Fruit fly (Drosophila melanogaster) S2 (cell line): ENCODE results near the gene I-t.
A peak's percentile ranks its signal among the peaks of the same experiment; 100 is the strongest.

Experiments used
- CG8478 ChIP-seq: fragments of >200 bp; optimal IDR thresholded peaks from 2 replicates; lab custom pipeline; 2018
- CTCF ChIP-seq, 2 experiments: fragments of >200 bp; optimal IDR thresholded peaks; 2 replicates each; lab custom pipeline; 2018

Gene I-t

DNA sequence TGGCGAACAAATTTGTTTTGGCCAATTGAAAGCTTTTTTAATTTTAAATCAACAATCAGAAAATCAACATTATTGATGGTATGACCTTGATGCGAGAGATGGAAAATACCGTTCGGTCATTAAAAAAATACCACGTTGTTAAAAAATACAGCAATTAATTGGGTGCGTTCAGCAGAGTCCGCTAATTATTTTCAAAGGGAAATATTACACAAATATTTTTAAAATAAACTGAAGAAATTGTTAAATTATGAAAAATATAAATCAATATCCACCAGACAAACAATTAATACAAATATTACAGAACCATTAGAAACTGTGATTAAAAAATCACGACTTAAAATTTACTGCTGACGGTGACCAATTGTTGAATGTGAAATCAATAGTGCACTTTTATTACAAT lies 25.8 kb upstream of the I-t start, which contains the start of gene CG18476:
Gene CG18476, minus strand, starts transcription at position 101 of the 400 bp plus-strand sequence.
- TF ChIP-seq CG8478 (no peak), CTCF (optimal IDR thresholded peaks at IDR 0.05; lab: Kevin White, UChicago) (no peak)

DNA sequence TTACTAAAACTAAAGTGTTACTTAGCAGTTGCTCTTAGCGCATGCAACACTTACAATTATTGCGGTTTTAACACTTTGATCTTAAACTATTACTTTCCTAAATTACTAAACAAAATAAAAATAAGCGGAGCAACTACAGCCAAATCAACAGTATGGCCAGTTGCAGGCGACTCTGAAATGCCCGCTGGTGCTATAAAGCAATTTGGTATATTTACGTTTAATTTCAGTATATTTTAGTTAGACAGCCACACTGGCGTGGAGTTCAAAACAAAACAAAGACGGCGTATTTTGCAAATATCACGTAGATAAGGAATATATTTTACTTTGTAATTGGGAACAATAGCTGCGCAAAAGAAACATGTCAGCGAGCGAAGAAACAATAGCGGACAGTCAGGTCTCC lies 24.3 kb upstream of the I-t start, which contains the start of the genes Taf12 and Ho:
Gene Taf12, minus strand, starts transcription at position 178 of the 400 bp plus-strand sequence.
Gene Ho, plus strand, starts transcription at position 231 of the 400 bp plus-strand sequence.
- TF ChIP-seq CG8478: no peak
- peak in 1 of 2 experiments; percentile 12 for TF ChIP-seq CTCF (optimal IDR thresholded peaks at IDR 0.05; lab: Kevin White, UChicago)

dm6 chr3R:11683675-11684074 lies 20.2 kb upstream of the I-t start:
- TF ChIP-seq CG8478 (no peak), CTCF (optimal IDR thresholded peaks at IDR 0.05; lab: Kevin White, UChicago) (no peak)

DNA sequence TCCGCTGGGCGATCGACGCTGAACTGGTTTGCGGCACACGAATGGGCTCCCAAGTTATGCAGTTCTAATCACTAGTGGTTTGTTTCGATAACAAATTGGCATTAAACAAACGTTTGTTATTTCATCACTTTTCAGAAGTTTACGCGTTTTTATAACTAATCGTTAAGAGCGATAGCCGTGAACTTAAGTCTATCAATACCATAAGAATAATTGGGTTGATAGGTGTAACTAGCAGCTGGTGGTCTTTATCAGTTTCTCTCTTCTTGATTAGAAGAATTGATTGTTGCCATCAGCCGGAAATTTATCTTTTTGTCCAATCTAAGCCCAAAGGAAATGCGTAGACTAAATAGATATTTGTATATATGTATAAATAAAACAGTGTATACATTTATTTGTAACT lies 19.5 kb upstream of the I-t start, which contains the start of gene CG6830:
Gene CG6830, minus strand, starts transcription at position 27 of the 400 bp plus-strand sequence.
- TF ChIP-seq CG8478: no peak
- no peak for TF ChIP-seq CTCF (optimal IDR thresholded peaks at IDR 0.05; lab: Kevin White, UChicago)

dm6 chr3R:11688055-11688454 lies 15.8 kb upstream of the I-t start, which contains the start of gene CG6834:
CG6834 (minus strand) TSS chr3R:11688133.
- TF ChIP-seq CG8478 (no peak), CTCF (optimal IDR thresholded peaks at IDR 0.05; lab: Kevin White, UChicago) (no peak)

- no peak for TF ChIP-seq CTCF (optimal IDR thresholded peaks at IDR 0.05; lab: Kevin White, UChicago)
Measured at dm6 chr3R:11689900-11690299, 13.9 kb upstream of the I-t start, which contains the start of gene CG6908. CG6908 (minus strand) TSS chr3R:11690051.

DNA sequence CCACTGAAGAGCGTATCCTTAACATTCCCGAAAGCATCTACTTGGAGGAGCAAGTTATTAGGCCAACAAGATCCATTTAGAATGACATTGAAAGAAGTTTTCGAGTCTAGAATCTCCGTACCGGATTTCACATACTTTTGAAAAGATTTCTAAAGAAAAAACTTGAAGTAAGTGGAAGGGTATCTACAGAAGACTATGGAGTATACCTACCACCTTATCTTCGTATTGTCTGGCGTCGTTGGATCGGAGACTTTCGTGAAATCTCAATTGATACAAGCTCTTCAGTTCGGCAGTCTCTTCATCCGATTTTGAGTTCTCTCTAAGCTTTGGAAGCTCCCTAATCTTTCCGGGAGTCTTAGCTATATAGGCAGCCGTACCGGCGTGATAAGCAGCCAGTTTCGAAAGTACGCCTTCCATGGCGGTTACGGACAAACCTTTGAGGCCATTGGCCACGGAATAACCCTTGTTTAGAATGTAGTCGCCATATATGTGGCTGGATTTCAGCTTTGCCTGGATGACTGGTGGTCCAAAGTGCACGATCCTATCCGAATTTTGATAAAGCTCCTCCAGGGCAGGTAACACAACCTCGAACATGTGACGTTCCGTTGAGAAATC lies 12.9 kb upstream of the I-t start:
- TF ChIP-seq CG8478 (no peak), CTCF (optimal IDR thresholded peaks at IDR 0.05; lab: Kevin White, UChicago) (no peak)

DNA sequence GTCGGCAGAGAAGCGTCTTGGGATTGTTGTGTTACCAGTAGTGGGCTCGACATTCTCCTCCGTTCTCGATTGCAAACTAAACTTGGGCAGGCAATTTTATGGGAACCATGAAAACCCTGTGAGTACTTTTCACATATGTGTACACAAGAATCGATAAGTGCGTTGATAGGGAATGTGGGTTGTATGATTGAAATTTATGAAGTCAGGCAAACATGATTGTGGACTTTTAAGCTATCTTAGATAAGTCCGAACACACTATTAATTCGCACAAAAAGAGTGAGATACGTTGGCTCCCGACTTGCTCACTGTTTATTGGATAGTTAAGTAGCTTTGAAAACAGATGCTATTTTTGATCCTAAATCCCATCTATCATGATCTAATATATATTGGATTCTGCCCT lies 12.1 kb upstream of the I-t start, which contains the start of gene CG18765:
Gene CG18765, minus strand, starts transcription at position 53 of the 400 bp plus-strand sequence.
- TF ChIP-seq CG8478: no peak
- TF ChIP-seq CTCF (optimal IDR thresholded peaks at IDR 0.05; lab: Kevin White, UChicago): no peak

dm6 chr3R:11692504-11692903 lies 11.3 kb upstream of the I-t start:
- no peak for TF ChIP-seq CG8478
- no peak for TF ChIP-seq CTCF (optimal IDR thresholded peaks at IDR 0.05; lab: Kevin White, UChicago)

DNA sequence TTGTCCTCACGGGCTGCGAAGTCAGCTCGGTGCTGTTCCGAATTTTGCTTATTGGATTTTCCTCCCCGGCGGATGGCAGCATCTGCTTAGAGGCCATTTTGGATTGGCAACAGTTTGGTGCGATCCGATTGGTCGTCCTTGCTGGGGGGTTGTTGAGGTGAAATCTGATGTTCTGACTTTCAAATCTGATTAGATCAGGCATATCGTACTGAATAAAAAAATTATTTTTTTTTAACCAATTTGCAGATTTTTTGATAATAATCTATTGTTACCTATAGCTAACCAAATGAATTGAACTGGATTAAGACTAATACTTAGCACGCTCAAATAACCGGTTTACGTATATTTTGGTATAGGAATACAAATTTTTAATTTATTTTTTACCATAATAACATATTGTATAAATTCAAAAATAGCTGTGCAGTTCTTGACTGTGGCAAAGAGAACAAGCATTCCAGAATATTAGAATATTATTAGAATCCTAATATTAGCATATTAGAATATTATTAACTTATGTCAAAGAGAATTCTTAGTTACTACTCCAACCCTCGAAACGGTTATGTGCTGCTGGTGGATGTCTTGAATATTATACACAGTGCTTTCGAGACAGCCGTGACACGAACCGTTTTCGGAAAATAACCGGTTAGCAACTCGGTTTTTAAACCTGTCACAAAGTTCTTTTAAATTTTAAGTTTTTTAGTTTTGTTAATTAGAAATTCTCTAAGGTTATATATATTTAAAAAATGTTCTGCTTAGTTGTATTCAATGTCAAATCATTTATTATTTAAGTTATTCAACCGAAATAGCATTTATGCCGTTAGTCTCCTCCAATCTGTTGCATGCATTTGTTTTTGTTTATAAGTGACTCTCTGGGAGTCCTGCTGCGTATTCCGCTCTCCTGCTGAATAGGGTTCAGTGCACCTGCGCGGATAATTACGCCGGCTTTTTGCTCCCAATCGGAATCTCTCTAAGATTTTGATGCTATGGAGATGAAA lies 9.2 kb upstream of the I-t start, which contains the start of gene Fer3:
Gene Fer3, minus strand, starts transcription at position 1 of the 995 bp plus-strand sequence.
- TF ChIP-seq CTCF (optimal IDR thresholded peaks at IDR 0.05; lab: Kevin White, UChicago) (peak in 1 of 2 experiments; percentile 66), CG8478 (no peak)

dm6 chr3R:11696209-11696608 lies 7.6 kb upstream of the I-t start, which contains the start of gene CG14717:
CG14717 (plus strand) TSS chr3R:11696509.
- no peak for TF ChIP-seq CG8478
- no peak for TF ChIP-seq CTCF (optimal IDR thresholded peaks at IDR 0.05; lab: Kevin White, UChicago)

DNA sequence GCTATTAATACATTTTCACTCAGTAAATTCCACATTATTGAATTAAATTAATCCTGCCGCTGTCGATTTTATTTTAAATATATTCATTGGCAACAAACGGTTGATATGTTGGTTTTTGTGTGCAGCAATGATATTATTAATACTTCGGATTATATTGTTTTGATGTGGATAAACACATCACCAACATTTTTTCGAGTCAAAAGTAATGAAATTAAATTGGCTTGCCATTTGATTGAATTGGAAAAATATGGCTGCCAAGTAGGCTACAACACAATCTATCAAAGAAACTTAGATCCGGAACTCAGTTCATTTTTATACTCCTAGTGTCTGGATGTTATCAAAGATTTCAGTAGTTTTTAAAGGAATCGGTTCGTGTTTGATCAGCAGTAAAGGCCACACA lies 3.5 kb upstream of the I-t start, which contains the start of gene CG14718:
Gene CG14718, plus strand, starts transcription at position 301 of the 400 bp plus-strand sequence.
- TF ChIP-seq CTCF (optimal IDR thresholded peaks at IDR 0.05; lab: Kevin White, UChicago) (no peak), CG8478 (no peak)

DNA sequence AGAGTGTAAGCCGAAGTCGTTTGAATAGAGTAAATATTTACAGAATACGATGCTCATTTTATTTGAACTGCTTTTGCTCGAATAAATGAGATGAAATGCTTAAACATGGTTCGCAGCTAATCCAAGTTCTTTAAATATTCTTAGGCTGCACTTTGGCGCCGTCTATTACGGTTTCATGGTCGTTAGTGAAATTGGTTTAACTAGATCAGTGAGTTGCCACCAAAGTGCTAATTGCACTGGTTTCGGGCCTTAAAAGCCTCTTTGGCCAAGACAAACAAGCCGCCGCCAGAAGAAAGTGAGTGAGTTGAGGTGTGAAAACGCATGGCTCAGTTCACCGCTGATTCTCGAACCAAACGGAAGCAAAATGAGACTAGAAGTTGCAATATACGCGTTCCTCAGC lies 7.5 kb downstream of the I-t start, which contains the start of gene CG14720:
Gene CG14720, plus strand, starts transcription at position 301 of the 400 bp plus-strand sequence.
- TF ChIP-seq CTCF (optimal IDR thresholded peaks at IDR 0.05; lab: Kevin White, UChicago): no peak
- TF ChIP-seq CG8478: no peak

DNA sequence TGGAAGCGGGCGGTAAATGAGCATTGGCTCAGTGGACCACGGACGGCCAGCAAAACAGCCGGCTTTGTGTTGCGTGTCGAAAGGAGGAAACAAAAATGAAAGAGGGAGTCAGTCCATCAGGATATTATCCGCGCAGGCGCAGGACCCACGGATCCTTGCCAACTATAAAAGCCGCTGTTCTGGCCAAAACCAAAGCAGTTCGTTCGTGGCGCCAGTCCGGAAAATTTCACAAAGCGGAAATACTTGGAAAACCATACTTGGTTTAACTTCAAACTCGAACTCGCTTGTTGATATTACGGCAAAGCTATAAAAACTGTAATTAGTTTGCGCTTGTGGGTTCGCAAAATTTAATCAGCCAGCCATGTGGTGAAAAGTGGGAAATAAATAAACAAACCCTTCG lies 17.8 kb downstream of the I-t start, which contains the start of gene CG12594:
Gene CG12594, plus strand, starts transcription at position 142 of the 400 bp plus-strand sequence.
- no peak for TF ChIP-seq CG8478
- no peak for TF ChIP-seq CTCF (optimal IDR thresholded peaks at IDR 0.05; lab: Kevin White, UChicago)

- TF ChIP-seq CTCF (optimal IDR thresholded peaks at IDR 0.05; lab: Kevin White, UChicago): no peak
- TF ChIP-seq CG8478: no peak
Measured at dm6 chr3R:11735337-11735736, 31.5 kb downstream of the I-t start, which contains the start of gene CG14721. CG14721 (plus strand) TSS chr3R:11735447.
